Fruit fly (Drosophila melanogaster) whole organism, embryonic: ENCODE measurements around the gene vito.

ENCODE experiments used
- BEAF-32 ChIP-seq: fragments of 200-800 bp; sonication (Bioruptor generic); optimal IDR thresholded peaks from 3 replicates; lab custom pipeline; 2017; ENCODE audit warnings: missing biosample characterization, missing genetic modification characterization, mild to moderate bottlenecking, moderate library complexity, missing genetic modification reagents
- CG11085 ChIP-seq: fragments of 200-800 bp; sonication (Bioruptor generic); IDR thresholded peaks from 2 replicates; pipeline ENCODE4 v1.3.6; 2022; ENCODE audit warnings: missing biosample characterization, missing genetic modification characterization
- CG12659 ChIP-seq: fragments of 200-800 bp; sonication (Bioruptor generic); optimal IDR thresholded peaks from 3 replicates; lab custom pipeline; 2017; ENCODE audit warnings: mild to moderate bottlenecking, missing biosample characterization, missing genetic modification reagents, missing genetic modification characterization
- CG12744 ChIP-seq: fragments of 200-800 bp; sonication (Bioruptor generic); optimal IDR thresholded peaks from 2 replicates; lab custom pipeline; 2016; ENCODE audit warnings: missing biosample characterization, missing genetic modification characterization
- CG14441 ChIP-seq: fragments of 200-800 bp; sonication (Bioruptor generic); IDR thresholded peaks from 2 replicates; pipeline ENCODE4 v1.3.6; 2022; ENCODE audit warnings: missing biosample characterization, missing genetic modification characterization
- CG15073 ChIP-seq: fragments of 200-800 bp; sonication (Bioruptor generic); optimal IDR thresholded peaks from 2 replicates; lab custom pipeline; 2016; ENCODE audit warnings: missing biosample characterization, missing genetic modification characterization
- CG15269 ChIP-seq: fragments of 200-800 bp; sonication (Bioruptor generic); optimal IDR thresholded peaks from 2 replicates; lab custom pipeline; 2018; ENCODE audit warnings: missing biosample characterization, mild to moderate bottlenecking, missing genetic modification characterization, moderate library complexity
- CG15514 ChIP-seq: fragments of 200-800 bp; sonication (Bioruptor generic); optimal IDR thresholded peaks from 3 replicates; lab custom pipeline; 2017; ENCODE audit warnings: missing biosample characterization, missing genetic modification characterization, mild to moderate bottlenecking, moderate library complexity, missing genetic modification reagents
- CG1602 ChIP-seq: fragments of 200-800 bp; sonication (Bioruptor generic); optimal IDR thresholded peaks from 3 replicates; lab custom pipeline; 2016; ENCODE audit warnings: missing biosample characterization, missing genetic modification characterization
- CG1603 ChIP-seq: fragments of 200-800 bp; sonication (Bioruptor generic); optimal IDR thresholded peaks from 2 replicates; lab custom pipeline; 2019; ENCODE audit warnings: missing biosample characterization, mild to moderate bottlenecking, missing genetic modification characterization, moderate library complexity
- CG1832 ChIP-seq: fragments of 200-800 bp; sonication (Bioruptor generic); optimal IDR thresholded peaks from 2 replicates; lab custom pipeline; 2017; ENCODE audit warnings: missing biosample characterization, mild to moderate bottlenecking, missing genetic modification characterization, inconsistent platforms
- CG32772 ChIP-seq: fragments of 200-800 bp; sonication (Bioruptor generic); IDR thresholded peaks from 2 replicates; pipeline ENCODE4 v1.3.6; 2022; ENCODE audit warnings: missing biosample characterization, missing genetic modification characterization
- CG5245 ChIP-seq: fragments of 200-800 bp; sonication (Bioruptor generic); optimal IDR thresholded peaks from 3 replicates; lab custom pipeline; 2016; ENCODE audit warnings: missing biosample characterization, missing genetic modification characterization
- CG6689 ChIP-seq: fragments of 200-800 bp; sonication (Bioruptor generic); IDR thresholded peaks from 2 replicates; pipeline ENCODE4 v1.3.6; 2022; ENCODE audit warnings: missing biosample characterization, missing genetic modification characterization
- CG7839 ChIP-seq: fragments of 200-800 bp; sonication (Bioruptor generic); optimal IDR thresholded peaks from 3 replicates; lab custom pipeline; 2018; ENCODE audit warnings: missing biosample characterization, mild to moderate bottlenecking, missing genetic modification characterization, moderate library complexity
- CG8089 ChIP-seq: fragments of 200-800 bp; sonication (Bioruptor generic); optimal IDR thresholded peaks from 3 replicates; lab custom pipeline; 2016; ENCODE audit warnings: missing biosample characterization, missing genetic modification characterization
- CG8290 ChIP-seq, 3 experiments: fragments of 200-800 bp; sonication (Bioruptor generic); optimal IDR thresholded peaks; 2 replicates each; lab custom pipeline; 2016 to 2019; ENCODE audit warnings: missing biosample characterization in 3 of 3, missing genetic modification characterization in 3 of 3, mild to moderate bottlenecking in 2 of 3, moderate library complexity in 1 of 3
- Chrac-16 ChIP-seq: fragments of 200-800 bp; sonication (Bioruptor generic); optimal IDR thresholded peaks from 3 replicates; lab custom pipeline; 2016; ENCODE audit warnings: missing biosample characterization, missing genetic modification characterization
- Dp ChIP-seq: fragments of 200-800 bp; sonication (Bioruptor generic); optimal IDR thresholded peaks from 2 replicates; lab custom pipeline; 2018; ENCODE audit warnings: missing biosample characterization, mild to moderate bottlenecking, missing genetic modification characterization, moderate library complexity
- Gug ChIP-seq: fragments of 200-800 bp; sonication (Bioruptor generic); IDR thresholded peaks from 4 replicates; pipeline ENCODE4 v1.3.6; 2022; ENCODE audit warnings: missing biosample characterization, missing genetic modification characterization
- HHEX ChIP-seq: fragments of 200-800 bp; sonication (Bioruptor generic); optimal IDR thresholded peaks from 3 replicates; lab custom pipeline; 2017; ENCODE audit warnings: missing biosample characterization, mild to moderate bottlenecking, missing genetic modification characterization, missing genetic modification reagents
- Hsf ChIP-seq: fragments of 200-800 bp; sonication (Bioruptor generic); optimal IDR thresholded peaks from 3 replicates; lab custom pipeline; 2016; ENCODE audit warnings: missing biosample characterization, missing genetic modification characterization
- Med ChIP-seq: fragments of 200-800 bp; sonication (Bioruptor generic); peaks from one replicate; lab custom pipeline; 2016; ENCODE audit warnings: missing biosample characterization, missing genetic modification characterization, mild to moderate bottlenecking, inconsistent platforms, moderate library complexity
- Myb ChIP-seq: fragments of 200-800 bp; sonication (Bioruptor generic); optimal IDR thresholded peaks from 2 replicates; lab custom pipeline; 2016; ENCODE audit warnings: missing biosample characterization, missing genetic modification characterization
- Neu2 ChIP-seq: fragments of 200-800 bp; sonication (Bioruptor generic); optimal IDR thresholded peaks from 3 replicates; lab custom pipeline; 2016; ENCODE audit warnings: missing biosample characterization, missing genetic modification characterization, borderline replicate concordance
- NfI ChIP-seq: fragments of 200-800 bp; sonication (Bioruptor generic); optimal IDR thresholded peaks from 3 replicates; lab custom pipeline; 2018; ENCODE audit warnings: missing biosample characterization, mild to moderate bottlenecking, missing genetic modification characterization, moderate library complexity
- Scr ChIP-seq: fragments of 200-800 bp; sonication (Bioruptor generic); IDR thresholded peaks from 2 replicates; pipeline ENCODE4 v1.3.6; 2022; ENCODE audit warnings: missing biosample characterization, missing genetic modification characterization; ENCODE audit not compliant: partially characterized antibody
- Stat92E ChIP-seq, 3 experiments: fragments of >200 bp in 2 of 3; fragments of 200-800 bp in 1 of 3; sonication (Bioruptor generic) in 1 of 3; optimal IDR thresholded peaks; 2 replicates each; lab custom pipeline; 2017 to 2019; ENCODE audit warnings: missing biosample characterization in 3 of 3, missing genetic modification characterization in 3 of 3, mild to moderate bottlenecking in 1 of 3, moderate library complexity in 1 of 3
- Usf ChIP-seq: fragments of 200-800 bp; sonication (Bioruptor generic); optimal IDR thresholded peaks from 2 replicates; lab custom pipeline; 2017; ENCODE audit warnings: missing genotype, missing biosample characterization, missing genetic modification characterization
- Xbp1 ChIP-seq: fragments of 200-800 bp; sonication (Bioruptor generic); optimal IDR thresholded peaks from 3 replicates; lab custom pipeline; 2016; ENCODE audit warnings: missing biosample characterization, mild to moderate bottlenecking, missing genetic modification characterization
- al ChIP-seq: fragments of 200-800 bp; sonication (Bioruptor generic); IDR thresholded peaks from 2 replicates; pipeline ENCODE4 v1.3.6; 2022; ENCODE audit warnings: missing biosample characterization, missing genetic modification characterization
- aop ChIP-seq: fragments of 200-800 bp; sonication (Bioruptor generic); IDR thresholded peaks from 2 replicates; pipeline ENCODE4 v1.3.6; 2022; ENCODE audit warnings: missing biosample characterization, missing genetic modification characterization
- az2 ChIP-seq: fragments of 200-800 bp; sonication (Bioruptor generic); optimal IDR thresholded peaks from 3 replicates; lab custom pipeline; 2016; ENCODE audit warnings: missing biosample characterization, missing genetic modification characterization
- bbx ChIP-seq: fragments of 200-800 bp; sonication (Bioruptor generic); IDR thresholded peaks from 2 replicates; pipeline ENCODE4 v1.3.6; 2022; ENCODE audit warnings: missing biosample characterization, missing genetic modification characterization; ENCODE audit not compliant: partially characterized antibody
- caup ChIP-seq: fragments of 200-800 bp; sonication (Bioruptor generic); optimal IDR thresholded peaks from 3 replicates; lab custom pipeline; 2017; ENCODE audit warnings: missing biosample characterization, mild to moderate bottlenecking, missing genetic modification characterization, moderate library complexity; ENCODE audit not compliant: severe bottlenecking
- dimm ChIP-seq: fragments of 200-800 bp; sonication (Bioruptor generic); IDR thresholded peaks from 2 replicates; pipeline ENCODE4 v1.3.6; 2022; ENCODE audit warnings: missing biosample characterization, missing genetic modification characterization
- dmrt99B ChIP-seq: fragments of 200-800 bp; sonication (Bioruptor generic); optimal IDR thresholded peaks from 2 replicates; lab custom pipeline; 2018; ENCODE audit warnings: missing biosample characterization, mild to moderate bottlenecking, missing genetic modification characterization, moderate library complexity
- grau ChIP-seq: fragments of 200-800 bp; optimal IDR thresholded peaks from 3 replicates; lab custom pipeline; 2019; ENCODE audit warnings: missing biosample characterization, mild to moderate bottlenecking, missing genetic modification characterization, moderate library complexity
- ind ChIP-seq: fragments of 200-800 bp; sonication (Bioruptor generic); optimal IDR thresholded peaks from 3 replicates; lab custom pipeline; 2016; ENCODE audit warnings: missing biosample characterization, missing genetic modification characterization
- inv ChIP-seq: fragments of 200-800 bp; sonication (Bioruptor generic); IDR thresholded peaks from 2 replicates; pipeline ENCODE4 v1.3.6; 2022; ENCODE audit warnings: missing biosample characterization, missing genetic modification characterization; ENCODE audit not compliant: partially characterized antibody
- luna ChIP-seq: fragments of 200-800 bp; sonication (Bioruptor generic); optimal IDR thresholded peaks from 2 replicates; lab custom pipeline; 2016; ENCODE audit warnings: missing biosample characterization, missing genetic modification characterization
- mam ChIP-seq: fragments of 200-800 bp; sonication (Bioruptor generic); optimal IDR thresholded peaks from 3 replicates; lab custom pipeline; 2016; ENCODE audit warnings: missing biosample characterization, missing genetic modification characterization
- nau ChIP-seq: fragments of 200-800 bp; sonication (Bioruptor generic); optimal IDR thresholded peaks from 3 replicates; lab custom pipeline; 2017; ENCODE audit warnings: missing biosample characterization, mild to moderate bottlenecking, missing genetic modification characterization, missing genetic modification reagents
- onecut ChIP-seq: fragments of 200-800 bp; sonication (Bioruptor generic); IDR thresholded peaks from 2 replicates; pipeline ENCODE4 v1.3.6; 2022; ENCODE audit warnings: missing biosample characterization, missing genetic modification characterization
- peb ChIP-seq: fragments of 200-800 bp; sonication (Bioruptor generic); IDR thresholded peaks from 2 replicates; pipeline ENCODE4 v1.3.6; 2022; ENCODE audit warnings: missing biosample characterization, missing genetic modification characterization
- slbo ChIP-seq: fragments of 200-800 bp; sonication (Bioruptor generic); IDR thresholded peaks from 2 replicates; pipeline ENCODE4 v1.3.6; 2022; ENCODE audit warnings: missing biosample characterization, missing genetic modification characterization
- sob ChIP-seq: fragments of 200-800 bp; sonication (Bioruptor generic); IDR thresholded peaks from 2 replicates; pipeline ENCODE4 v1.3.6; 2022; ENCODE audit warnings: missing biosample characterization, missing genetic modification characterization
- stc ChIP-seq: fragments of 200-800 bp; sonication (Bioruptor generic); IDR thresholded peaks from 2 replicates; pipeline ENCODE4 v1.3.6; 2022; ENCODE audit warnings: missing biosample characterization, missing genetic modification characterization
- tio ChIP-seq: fragments of 200-800 bp; sonication (Bioruptor generic); optimal IDR thresholded peaks from 2 replicates; lab custom pipeline; 2017; ENCODE audit warnings: missing biosample characterization, missing genetic modification characterization, inconsistent platforms
- toy ChIP-seq: fragments of 200-800 bp; sonication (Bioruptor generic); IDR thresholded peaks from 2 replicates; pipeline ENCODE4 v1.3.6; 2022; ENCODE audit warnings: missing biosample characterization, missing genetic modification characterization

Gene vito

DNA sequence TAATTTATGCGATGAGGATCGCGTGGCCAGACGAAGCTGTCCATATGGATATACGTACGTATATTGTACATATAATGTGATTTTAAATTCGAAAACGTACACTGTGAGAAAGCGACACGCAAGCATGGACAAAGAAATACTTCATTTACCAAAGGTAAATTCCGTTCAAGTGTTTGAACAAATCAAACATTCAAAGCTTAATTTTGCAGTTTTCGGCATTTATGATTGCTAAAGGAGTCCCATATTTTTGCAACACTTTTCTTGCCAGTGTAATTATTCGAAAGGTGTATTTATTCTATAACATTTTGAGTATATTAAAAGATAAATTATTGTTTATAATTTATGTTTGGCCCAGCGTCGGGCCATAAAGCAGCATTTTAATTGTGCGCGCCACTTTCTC is 42.2 kb upstream of the vito start (continued):
- TF ChIP-seq dmrt99B (tag; lab: Kevin White, UChicago) (peak; percentile 31), CG11085 (GFP tag; lab: Robert Waterston, UW) (0 out of 2 replicates have a peak, but pooled peaks have one; percentile 27), CG1832 (no peak), caup (GFP tag; lab: Kevin White, UChicago) (peak; percentile 11), CG8290 (GFP tag; optimal IDR thresholded peaks at IDR 0.05; lab: Kevin White, UChicago) (no peak), CG8290 (tag; optimal IDR thresholded peaks at IDR 0.05; lab: Kevin White, UChicago) (peak in 1 of 2 experiments; percentile 34), dimm (GFP tag; lab: Robert Waterston, UW) (0 out of 2 replicates have a peak, but pooled peaks have one; percentile 11), CG7839 (peak; percentile 42), Gug (peak; percentile 31; the same call in 1 of the 4 replicates), mam (GFP tag; lab: Kevin White, UChicago) (peak; percentile 57), Myb (GFP tag; lab: Kevin White, UChicago) (peak; percentile 4), CG15073 (GFP tag; lab: Kevin White, UChicago) (no peak), toy (GFP tag; lab: Robert Waterston, UW) (no peak), CG14441 (GFP tag; lab: Robert Waterston, UW) (peak; percentile 59), nau (GFP tag; lab: Kevin White, UChicago) (no peak), Med (GFP tag; lab: Kevin White, UChicago) (peak; percentile 86), Neu2 (no peak), Usf (GFP tag; lab: Kevin White, UChicago) (no peak), grau (peak; percentile 56), Stat92E (GFP tag; optimal IDR thresholded peaks at IDR 0.05; lab: Kevin White, UChicago) (no peak), CG12659 (GFP tag; lab: Kevin White, UChicago) (peak; percentile 3), Xbp1 (GFP tag; lab: Kevin White, UChicago) (peak; percentile 32), CG15514 (no peak), tio (GFP tag; lab: Kevin White, UChicago) (peak; percentile 33), luna (GFP tag; lab: Kevin White, UChicago) (peak; percentile 6), Dp (GFP tag; lab: Kevin White, UChicago) (no peak), BEAF-32 (GFP tag; lab: Kevin White, UChicago) (no peak), inv (GFP tag; lab: Robert Waterston, UW) (no peak), CG5245 (no peak), aop (GFP tag; lab: Robert Waterston, UW) (no peak), stc (GFP tag; lab: Robert Waterston, UW) (peak; percentile 33; the same call in 1 of the 2 replicates), CG1603 (tag; lab: Kevin White, UChicago) (peak; percentile 24), ind (peak; percentile 33), sob (GFP tag; lab: Robert Waterston, UW) (0 out of 2 replicates have a peak, but pooled peaks have one; percentile 31), CG1602 (peak; percentile 39), CG8089 (no peak), slbo (GFP tag; lab: Robert Waterston, UW) (peak; percentile 72), az2 (GFP tag; lab: Kevin White, UChicago) (peak; percentile 14), onecut (GFP tag; lab: Robert Waterston, UW) (no peak), peb (GFP tag; lab: Robert Waterston, UW) (no peak), Scr (GFP tag; lab: Robert Waterston, UW) (no peak), al (peak; percentile 47), HHEX (GFP tag; lab: Kevin White, UChicago) (peak; percentile 20), bbx (GFP tag; lab: Robert Waterston, UW) (no peak), CG6689 (GFP tag; lab: Robert Waterston, UW) (peak; percentile 40), Hsf (peak; percentile 46), CG32772 (GFP tag; lab: Robert Waterston, UW) (0 out of 2 replicates have a peak, but pooled peaks have one; percentile 37), CG15269 (peak; percentile 61), CG12744 (peak; percentile 26), NfI (GFP tag; lab: Kevin White, UChicago) (peak; percentile 2), Chrac-16 (peak; percentile 3)
